Worm (Caenorhabditis elegans) whole organism, L3 larva: Measurements from ENCODE around the gene hic-1.

Experiments
- R02D3.7 ChIP-seq: fragments of 150-350 bp; optimal IDR thresholded peaks from 2 replicates; lab custom pipeline; 2014; ENCODE audit warnings: missing biosample characterization, missing genetic modification characterization
- ZK546.5 ChIP-seq: sonication (generic microtip); optimal IDR thresholded peaks from 2 replicates; lab custom pipeline; 2017; ENCODE audit warnings: missing biosample characterization, missing genetic modification characterization
- aly-2 ChIP-seq: fragments of 150-350 bp; optimal IDR thresholded peaks from 2 replicates; lab custom pipeline; 2014; ENCODE audit warnings: missing biosample characterization, missing genetic modification characterization
- ama-1 ChIP-seq: fragments of 150-350 bp; optimal IDR thresholded peaks from 2 replicates; lab custom pipeline; 2018
- ceh-16 ChIP-seq: sonication (generic microtip); optimal IDR thresholded peaks from 2 replicates; lab custom pipeline; 2017; ENCODE audit warnings: missing biosample characterization, missing genetic modification characterization
- ceh-28 ChIP-seq: fragments of 150-350 bp; optimal IDR thresholded peaks from 2 replicates; lab custom pipeline; 2014; ENCODE audit warnings: missing biosample characterization, missing genetic modification reagents, missing genetic modification characterization
- ceh-82 ChIP-seq: fragments of 150-350 bp; optimal IDR thresholded peaks from 2 replicates; lab custom pipeline; 2014; ENCODE audit warnings: missing biosample characterization, missing genetic modification characterization
- ceh-9 ChIP-seq: sonication (generic microtip); optimal IDR thresholded peaks from 2 replicates; lab custom pipeline; 2018; ENCODE audit warnings: missing biosample characterization, missing genetic modification characterization
- daf-12 ChIP-seq: fragments of 150-350 bp; optimal IDR thresholded peaks from 2 replicates; lab custom pipeline; 2014; ENCODE audit warnings: missing biosample characterization, missing genetic modification reagents, missing genetic modification characterization
- egl-27 ChIP-seq: sonication (generic microtip); optimal IDR thresholded peaks from 4 replicates; lab custom pipeline; 2017; ENCODE audit warnings: missing biosample characterization, missing genetic modification reagents, missing genetic modification characterization
- egl-5 ChIP-seq: fragments of 150-350 bp; optimal IDR thresholded peaks from 2 replicates; lab custom pipeline; 2017; ENCODE audit warnings: missing biosample characterization, missing genetic modification reagents, missing genetic modification characterization, inconsistent platforms
- elt-1 ChIP-seq: fragments of 150-350 bp; optimal IDR thresholded peaks from 2 replicates; lab custom pipeline; 2014; ENCODE audit warnings: missing biosample characterization, missing genetic modification characterization
- elt-2 ChIP-seq: sonication (generic microtip); optimal IDR thresholded peaks from 2 replicates; lab custom pipeline; 2016; ENCODE audit warnings: missing genetic modification reagents, mild to moderate bottlenecking, missing genetic modification characterization, missing compliant biosample characterization
- fkh-10 ChIP-seq: sonication (generic microtip); optimal IDR thresholded peaks from 2 replicates; lab custom pipeline; 2017; ENCODE audit warnings: missing biosample characterization, missing genetic modification reagents, missing genetic modification characterization
- fos-1 ChIP-seq: fragments of 150-350 bp; optimal IDR thresholded peaks from 2 replicates; lab custom pipeline; 2014; ENCODE audit warnings: missing biosample characterization, missing genetic modification characterization
- hmg-11 ChIP-seq: sonication (generic microtip); optimal IDR thresholded peaks from 2 replicates; lab custom pipeline; 2016; ENCODE audit warnings: missing genetic modification characterization, missing compliant biosample characterization
- jun-1 ChIP-seq: fragments of 150-350 bp; optimal IDR thresholded peaks from 2 replicates; lab custom pipeline; 2014; ENCODE audit warnings: missing biosample characterization, missing genetic modification reagents, missing genetic modification characterization
- lin-15B ChIP-seq: fragments of 150-350 bp; optimal IDR thresholded peaks from 2 replicates; lab custom pipeline; 2014; ENCODE audit warnings: missing biosample characterization, missing genetic modification characterization
- lin-39 ChIP-seq: fragments of 150-350 bp; optimal IDR thresholded peaks from 2 replicates; lab custom pipeline; 2018; ENCODE audit warnings: missing biosample characterization, missing genetic modification reagents, missing genetic modification characterization
- mml-1 ChIP-seq: fragments of 150-350 bp; sonication (generic microtip); optimal IDR thresholded peaks from 3 replicates; lab custom pipeline; 2014; ENCODE audit warnings: missing biosample characterization, missing genetic modification characterization
- nfya-1 ChIP-seq: sonication (generic microtip); optimal IDR thresholded peaks from 2 replicates; lab custom pipeline; 2017; ENCODE audit warnings: missing genetic modification characterization, mild to moderate bottlenecking, missing compliant biosample characterization, antibody characterized with exemption, moderate library complexity; ENCODE audit not compliant: insufficient read depth
- nhr-11 ChIP-seq: fragments of 150-350 bp; optimal IDR thresholded peaks from 2 replicates; lab custom pipeline; 2014; ENCODE audit warnings: missing biosample characterization, missing genetic modification characterization
- nhr-23 ChIP-seq: fragments of 150-350 bp; optimal IDR thresholded peaks from 2 replicates; lab custom pipeline; 2014; ENCODE audit warnings: missing biosample characterization, missing genetic modification reagents, missing genetic modification characterization
- nhr-237 ChIP-seq: fragments of 150-350 bp; optimal IDR thresholded peaks from 2 replicates; lab custom pipeline; 2014; ENCODE audit warnings: missing biosample characterization, missing genetic modification characterization
- nhr-25 ChIP-seq: sonication (generic microtip); optimal IDR thresholded peaks from 2 replicates; lab custom pipeline; 2017; ENCODE audit warnings: missing biosample characterization, missing genetic modification characterization
- nhr-28 ChIP-seq: fragments of 150-350 bp; optimal IDR thresholded peaks from 2 replicates; lab custom pipeline; 2014; ENCODE audit warnings: missing biosample characterization, missing genetic modification characterization
- nhr-43 ChIP-seq: sonication (generic microtip); optimal IDR thresholded peaks from 2 replicates; lab custom pipeline; 2016; ENCODE audit warnings: mild to moderate bottlenecking, missing genetic modification characterization, missing compliant biosample characterization; ENCODE audit not compliant: poor library complexity, severe bottlenecking
- nhr-67 ChIP-seq: fragments of 150-350 bp; optimal IDR thresholded peaks from 2 replicates; lab custom pipeline; 2014; ENCODE audit warnings: missing biosample characterization, missing genetic modification characterization
- nhr-76 ChIP-seq: fragments of 150-350 bp; sonication (generic microtip); optimal IDR thresholded peaks from 5 replicates; lab custom pipeline; 2014; ENCODE audit warnings: missing biosample characterization, missing genetic modification characterization
- nhr-77 ChIP-seq: fragments of 150-350 bp; optimal IDR thresholded peaks from 2 replicates; lab custom pipeline; 2014; ENCODE audit warnings: missing biosample characterization, missing genetic modification characterization
- pqm-1 ChIP-seq: fragments of 150-350 bp; optimal IDR thresholded peaks from 2 replicates; lab custom pipeline; 2017; ENCODE audit warnings: missing biosample characterization, missing genetic modification characterization, inconsistent platforms
- sea-2 ChIP-seq: fragments of 150-350 bp; sonication (generic microtip); optimal IDR thresholded peaks from 4 replicates; lab custom pipeline; 2014; ENCODE audit warnings: missing biosample characterization, missing genetic modification reagents, missing genetic modification characterization
- skn-1 ChIP-seq: fragments of 150-350 bp; optimal IDR thresholded peaks from 2 replicates; lab custom pipeline; 2014; ENCODE audit warnings: missing biosample characterization, missing genetic modification characterization
- snpc-4 ChIP-seq: fragments of 150-350 bp; optimal IDR thresholded peaks from 2 replicates; lab custom pipeline; 2014; ENCODE audit warnings: missing biosample characterization, missing genetic modification characterization
- tbx-2 ChIP-seq: sonication (generic microtip); optimal IDR thresholded peaks from 2 replicates; lab custom pipeline; 2016; ENCODE audit warnings: mild to moderate bottlenecking, missing genetic modification characterization, missing compliant biosample characterization
- unc-39 ChIP-seq: sonication (generic microtip); optimal IDR thresholded peaks from 4 replicates; lab custom pipeline; 2017; ENCODE audit warnings: missing biosample characterization, missing genetic modification characterization
- unc-62 ChIP-seq: fragments of 150-350 bp; sonication (generic microtip); optimal IDR thresholded peaks from 4 replicates; lab custom pipeline; 2014; ENCODE audit warnings: missing biosample characterization, missing genetic modification reagents, missing genetic modification characterization
- zag-1 ChIP-seq: fragments of 150-350 bp; optimal IDR thresholded peaks from 2 replicates; lab custom pipeline; 2014; ENCODE audit warnings: missing biosample characterization, missing genetic modification characterization
- ztf-11 ChIP-seq: fragments of 150-350 bp; optimal IDR thresholded peaks from 2 replicates; lab custom pipeline; 2014; ENCODE audit warnings: missing biosample characterization, missing genetic modification characterization

Gene hic-1

DNA sequence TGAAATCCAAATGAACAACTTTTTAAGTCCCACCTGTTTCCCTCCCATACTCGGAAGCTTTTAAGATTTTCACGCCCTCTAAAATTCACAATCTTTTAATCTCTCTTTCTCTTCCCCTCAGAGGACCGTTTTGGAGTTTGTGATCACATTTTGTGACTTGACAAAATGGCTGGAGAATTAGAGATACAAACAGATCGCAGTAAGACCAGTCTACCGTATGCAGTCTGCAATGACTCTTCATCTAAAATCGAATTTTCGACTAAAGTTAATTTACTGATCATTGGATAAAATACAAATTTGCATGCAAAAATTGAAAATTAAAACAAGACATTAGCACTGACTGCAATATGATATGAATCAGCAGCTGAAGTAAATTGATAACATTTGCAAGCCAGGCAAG is 42.9 kb upstream of the hic-1 start:
- TF ChIP-seq nhr-28 (no peak), zag-1 (tag; lab: Kevin White, UChicago) (no peak), unc-62 (GFP tag; lab: Kevin White, UChicago) (no peak), mml-1 (no peak), lin-15B (no peak), egl-5 (no peak), nhr-25 (tag; lab: Kevin White, UChicago) (peak; percentile 55), elt-2 (tag; lab: Kevin White, UChicago) (peak; percentile 29), egl-27 (tag; lab: Kevin White, UChicago) (no peak), nfya-1 (peak; percentile 18), ceh-82 (tag; lab: Kevin White, UChicago) (no peak), fkh-10 (GFP tag; lab: Kevin White, UChicago) (no peak)

DNA sequence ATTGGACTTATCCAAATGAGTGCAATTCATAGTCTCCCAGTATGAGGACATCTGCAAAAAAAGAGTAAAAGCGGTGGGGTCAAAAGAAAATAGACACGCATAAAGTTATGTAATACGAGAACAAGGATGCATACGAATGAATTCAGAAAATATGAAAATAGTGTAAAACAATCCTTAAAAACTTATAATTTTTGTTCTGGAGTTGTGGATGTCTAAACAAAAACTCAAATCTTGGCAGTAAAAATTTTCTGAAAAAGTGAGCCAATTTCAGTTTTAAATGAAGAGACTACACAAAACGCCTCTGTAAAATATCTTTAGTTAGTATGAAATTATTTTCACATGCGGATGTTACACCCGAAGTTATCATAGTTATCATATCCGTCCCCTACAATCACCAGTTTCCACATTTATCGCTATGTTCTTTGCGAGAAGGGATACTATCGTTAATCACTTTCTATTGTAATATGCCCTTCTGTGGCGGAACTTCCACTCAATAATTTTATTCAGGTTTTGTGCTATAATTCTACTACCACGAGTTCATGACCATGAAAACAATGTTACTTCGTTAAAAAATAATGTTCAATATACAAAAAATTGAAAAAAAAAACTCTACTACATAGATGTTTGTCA is 42.1 kb upstream of the hic-1 start, which contains the start of gene nhr-120:
nhr-120 (minus strand) TSS at position 51 of the 630 bp plus-strand sequence.
- TF ChIP-seq nhr-25 (tag; lab: Kevin White, UChicago) (peak; percentile 17), nhr-237 (tag; lab: Kevin White, UChicago) (no peak), unc-39 (tag; lab: Kevin White, UChicago) (no peak)

DNA sequence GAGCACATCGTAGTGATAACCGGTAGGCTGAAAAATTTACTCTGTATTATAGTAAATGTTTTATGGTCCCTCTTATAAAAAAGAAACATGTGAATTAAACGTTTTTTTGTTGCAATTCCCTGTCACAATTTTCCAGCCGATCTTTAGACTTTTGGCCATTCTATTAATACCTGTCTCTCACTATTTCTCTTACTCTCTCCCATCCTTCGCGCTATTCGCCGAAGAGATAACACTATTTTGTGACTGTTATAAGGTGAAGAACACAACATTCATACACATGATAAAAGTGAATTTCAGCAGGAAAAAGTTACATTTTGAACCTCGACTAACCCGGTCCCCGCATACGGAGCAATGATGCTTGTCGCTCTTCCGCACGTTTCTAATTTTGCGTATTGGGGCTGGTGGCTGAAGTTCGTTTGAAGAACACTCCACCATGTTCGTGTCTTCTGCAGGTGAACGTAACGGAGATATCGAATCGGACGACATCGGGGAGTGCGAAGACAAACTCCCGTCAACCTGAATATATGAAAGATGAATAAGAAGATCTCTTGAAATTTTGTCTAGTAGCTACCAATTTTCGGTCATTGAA is 40.4 kb upstream of the hic-1 start:
- TF ChIP-seq nhr-25 (tag; lab: Kevin White, UChicago) = peak; percentile 75
- no peak for TF ChIP-seq ceh-9 (tag; lab: Kevin White, UChicago)
- no peak for TF ChIP-seq daf-12 (tag; lab: Kevin White, UChicago)
- TF ChIP-seq ZK546.5 (tag; lab: Kevin White, UChicago) = no peak
- no peak for TF ChIP-seq mml-1
- no peak for TF ChIP-seq nhr-76
- TF ChIP-seq zag-1 (tag; lab: Kevin White, UChicago) = no peak
- peak; percentile 16 for TF ChIP-seq nfya-1
- no peak for TF ChIP-seq hmg-11
- no peak for TF ChIP-seq nhr-67 (tag; lab: Kevin White, UChicago)
- TF ChIP-seq nhr-43 (tag; lab: Kevin White, UChicago) = peak; percentile 62
- no peak for TF ChIP-seq fos-1 (tag; lab: Kevin White, UChicago)
- peak; percentile 32 for TF ChIP-seq ceh-28 (tag; lab: Kevin White, UChicago)
- no peak for TF ChIP-seq lin-39 (tag; lab: Kevin White, UChicago)
- TF ChIP-seq snpc-4 (tag; lab: Kevin White, UChicago) = no peak
- no peak for TF ChIP-seq ztf-11 (tag; lab: Kevin White, UChicago)
- TF ChIP-seq nhr-11 (tag; lab: Kevin White, UChicago) = no peak
- TF ChIP-seq elt-2 (tag; lab: Kevin White, UChicago) = peak; percentile 73
- no peak for TF ChIP-seq elt-1 (tag; lab: Kevin White, UChicago)
- no peak for TF ChIP-seq R02D3.7 (tag; lab: Kevin White, UChicago)
- peak; percentile 70 for TF ChIP-seq pqm-1 (tag; lab: Kevin White, UChicago)
- TF ChIP-seq egl-5 = no peak
- TF ChIP-seq nhr-23 (tag; lab: Kevin White, UChicago) = peak; percentile 67
- no peak for TF ChIP-seq sea-2 (GFP tag; lab: Kevin White, UChicago)
- peak; percentile 40 for TF ChIP-seq jun-1 (tag; lab: Kevin White, UChicago)
- no peak for TF ChIP-seq egl-27 (tag; lab: Kevin White, UChicago)

DNA sequence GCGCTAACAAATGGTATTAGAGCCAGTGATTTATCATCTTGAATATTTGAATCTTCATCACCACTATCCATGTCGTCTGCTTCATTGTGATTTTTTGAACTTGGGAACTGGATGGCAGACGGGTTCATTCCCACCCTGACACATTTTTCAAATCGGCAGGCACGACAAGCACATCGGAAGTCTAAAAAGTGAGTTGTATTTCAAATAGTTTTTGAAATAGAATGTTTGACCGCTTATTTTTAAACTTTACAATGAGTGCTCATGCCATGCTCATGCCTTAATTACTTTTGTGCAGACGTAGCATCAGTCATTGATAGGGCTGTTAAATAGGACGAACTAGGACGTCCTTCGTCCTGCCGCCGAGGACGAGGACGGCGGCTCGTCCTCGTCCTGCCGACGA is 39.3 kb upstream of the hic-1 start:
- no peak for TF ChIP-seq aly-2 (tag; lab: Kevin White, UChicago)
- TF ChIP-seq nhr-77 (tag; lab: Kevin White, UChicago) = no peak
- no peak for TF ChIP-seq ceh-28 (tag; lab: Kevin White, UChicago)
- TF ChIP-seq skn-1 (tag; lab: Kevin White, UChicago) = no peak
- TF ChIP-seq ama-1 = no peak
- no peak for TF ChIP-seq nhr-76
- no peak for TF ChIP-seq hmg-11
- TF ChIP-seq unc-62 (GFP tag; lab: Kevin White, UChicago) = no peak
- no peak for TF ChIP-seq tbx-2 (tag; lab: Kevin White, UChicago)
- TF ChIP-seq zag-1 (tag; lab: Kevin White, UChicago) = no peak
- no peak for TF ChIP-seq ceh-16 (tag; lab: Kevin White, UChicago)
- no peak for TF ChIP-seq elt-1 (tag; lab: Kevin White, UChicago)
- no peak for TF ChIP-seq pqm-1 (tag; lab: Kevin White, UChicago)
- no peak for TF ChIP-seq ZK546.5 (tag; lab: Kevin White, UChicago)
- TF ChIP-seq nhr-43 (tag; lab: Kevin White, UChicago) = no peak
- no peak for TF ChIP-seq ztf-11 (tag; lab: Kevin White, UChicago)
- TF ChIP-seq elt-2 (tag; lab: Kevin White, UChicago) = no peak
- no peak for TF ChIP-seq jun-1 (tag; lab: Kevin White, UChicago)
- TF ChIP-seq, all 47 proteins: peak for 0
